Fruit fly (Drosophila melanogaster): ENCODE results near the gene Nplp2.

Nplp2 gene

dm6 chr3L:13389834-13390233, 33.7 kb downstream of the Nplp2 start, which contains the start of gene Poc1:
Gene Poc1, minus strand, starts transcription at chr3L:13390006.
- no peak for TF ChIP-seq OdsH (GFP tag; optimal IDR thresholded peaks at IDR 0.05)

dm6 chr3L:13393538-13393937, 37.4 kb downstream of the Nplp2 start:
- TF ChIP-seq tai (GFP tag; optimal IDR thresholded peaks at IDR 0.05) (no peak), br (GFP tag; optimal IDR thresholded peaks at IDR 0.05) (no peak), Jra (GFP tag; optimal IDR thresholded peaks at IDR 0.05) (no peak), dmrt93B (GFP tag; optimal IDR thresholded peaks at IDR 0.05) (no peak), Dfd (GFP tag; optimal IDR thresholded peaks at IDR 0.05) (no peak), CG9705 (GFP tag; optimal IDR thresholded peaks at IDR 0.05) (no peak), N (GFP tag; optimal IDR thresholded peaks at IDR 0.05) (no peak), rgr (GFP tag; optimal IDR thresholded peaks at IDR 0.05) (no peak), usp (GFP tag; optimal IDR thresholded peaks at IDR 0.05) (no peak), brk (GFP tag; optimal IDR thresholded peaks at IDR 0.05) (no peak), foxo (GFP tag; optimal IDR thresholded peaks at IDR 0.05) (peak in 1 of 2 experiments; percentile 20), Vsx2 (GFP tag; optimal IDR thresholded peaks at IDR 0.05; ENCODE audit: partially characterized antibody) (no peak), Hr83 (GFP tag; optimal IDR thresholded peaks at IDR 0.05; ENCODE audit: poor library complexity, severe bottlenecking) (no peak), Mio (GFP tag; optimal IDR thresholded peaks at IDR 0.05) (no peak), Dif (GFP tag; optimal IDR thresholded peaks at IDR 0.05; ENCODE audit: partially characterized antibody) (no peak), sv (GFP tag; optimal IDR thresholded peaks at IDR 0.05) (no peak), CG32264 (GFP tag; optimal IDR thresholded peaks at IDR 0.05) (no peak), ey (GFP tag; optimal IDR thresholded peaks at IDR 0.05) (no peak), Myc (optimal IDR thresholded peaks at IDR 0.05) (no peak), OdsH (GFP tag; optimal IDR thresholded peaks at IDR 0.05) (peak; percentile 22), Abd-B (GFP tag; optimal IDR thresholded peaks at IDR 0.05) (no peak), GATAd (GFP tag; optimal IDR thresholded peaks at IDR 0.05) (no peak), HLH106 (tag; optimal IDR thresholded peaks at IDR 0.05) (peak; percentile 23), Hnf4 (GFP tag; optimal IDR thresholded peaks at IDR 0.05) (no peak), fru (GFP tag; optimal IDR thresholded peaks at IDR 0.05) (no peak), lola (GFP tag; optimal IDR thresholded peaks at IDR 0.05) (no peak)

- TF ChIP-seq Abd-B (GFP tag; optimal IDR thresholded peaks at IDR 0.05) (no peak), br (GFP tag; optimal IDR thresholded peaks at IDR 0.05) (no peak), CG32264 (GFP tag; optimal IDR thresholded peaks at IDR 0.05) (no peak), HLH106 (tag; optimal IDR thresholded peaks at IDR 0.05) (no peak)
Observed at dm6 chr3L:13397656-13398055, 41.5 kb downstream of the Nplp2 start.

dm6 chr3L:13400872-13401418, 44.8 kb downstream of the Nplp2 start, which contains the start of gene sens:
Gene sens, minus strand, starts transcription at chr3L:13401125.
- TF ChIP-seq jim (GFP tag; optimal IDR thresholded peaks at IDR 0.05) (peak; percentile 35), Jra (GFP tag; optimal IDR thresholded peaks at IDR 0.05) (peak; percentile 38), Myc (optimal IDR thresholded peaks at IDR 0.05) (no peak), Sp1 (GFP tag; optimal IDR thresholded peaks at IDR 0.05) (peak; percentile 32)

dm6 chr3L:13403141-13403867, 47.1 kb downstream of the Nplp2 start:
- TF ChIP-seq Mio (GFP tag; optimal IDR thresholded peaks at IDR 0.05) (no peak), dmrt93B (GFP tag; optimal IDR thresholded peaks at IDR 0.05) (no peak), psq (GFP tag; optimal IDR thresholded peaks at IDR 0.05) (no peak), dl (GFP tag; optimal IDR thresholded peaks at IDR 0.05; ENCODE audit: insufficient read depth in 1 of 2, partially characterized antibody in 2 of 2) (no peak), brk (GFP tag; optimal IDR thresholded peaks at IDR 0.05) (no peak), foxo (GFP tag; optimal IDR thresholded peaks at IDR 0.05) (no peak), Dif (GFP tag; optimal IDR thresholded peaks at IDR 0.05; ENCODE audit: partially characterized antibody) (no peak), Hnf4 (GFP tag; optimal IDR thresholded peaks at IDR 0.05) (no peak), Vsx2 (GFP tag; optimal IDR thresholded peaks at IDR 0.05; ENCODE audit: partially characterized antibody) (no peak), OdsH (GFP tag; optimal IDR thresholded peaks at IDR 0.05) (no peak), br (GFP tag; optimal IDR thresholded peaks at IDR 0.05) (no peak), Rel (GFP tag; optimal IDR thresholded peaks at IDR 0.05) (no peak), Rel (tag; optimal IDR thresholded peaks at IDR 0.05) (no peak), CG9705 (GFP tag; optimal IDR thresholded peaks at IDR 0.05) (no peak)
